Fruit fly (Drosophila melanogaster) whole organism, prepupa: ENCODE measurements around the gene SerRS.

Experiments used
- Blimp-1 ChIP-seq: fragments of 200-800 bp; sonication (Bioruptor generic); optimal IDR thresholded peaks from 3 replicates; lab custom pipeline; 2017; ENCODE audit warnings: missing biosample characterization, missing genetic modification characterization, mild to moderate bottlenecking, moderate library complexity, missing genetic modification reagents
- CG7368 ChIP-seq: fragments of 200-800 bp; sonication (Bioruptor generic); optimal IDR thresholded peaks from 3 replicates; lab custom pipeline; 2016; ENCODE audit warnings: missing biosample characterization, missing genetic modification characterization

dm6 chr2L:3083510-3083909 lies 46.3 kb upstream of the SerRS start:
- TF ChIP-seq Blimp-1, result no peak
- TF ChIP-seq CG7368 (GFP tag; lab: Kevin White, UChicago), result no peak
